Fruit fly (Drosophila melanogaster) whole organism, embryonic: ENCODE data around the gene CG11342.

Experiments
- Asciz ChIP-seq: fragments of 200-800 bp; sonication (Bioruptor generic); optimal IDR thresholded peaks from 2 replicates; lab custom pipeline; 2017; ENCODE audit warnings: missing biosample characterization, mild to moderate bottlenecking, missing genetic modification characterization, missing genetic modification reagents
- B-H1 ChIP-seq: fragments of 200-800 bp; sonication (Bioruptor generic); IDR thresholded peaks from 3 replicates; pipeline ENCODE4 v1.3.6; 2022; ENCODE audit warnings: missing biosample characterization, missing genetic modification characterization
- B-H2 ChIP-seq: fragments of 200-800 bp; sonication (Bioruptor generic); optimal IDR thresholded peaks from 2 replicates; lab custom pipeline; 2018; ENCODE audit warnings: missing biosample characterization, mild to moderate bottlenecking, missing genetic modification characterization
- CG11456 ChIP-seq: fragments of 200-800 bp; sonication (Bioruptor generic); IDR thresholded peaks from 3 replicates; pipeline ENCODE4 v1.3.6; 2022; ENCODE audit warnings: missing biosample characterization, missing genetic modification characterization
- CG12391 ChIP-seq: fragments of 200-800 bp; sonication (Bioruptor generic); optimal IDR thresholded peaks from 3 replicates; lab custom pipeline; 2018; ENCODE audit warnings: missing biosample characterization, mild to moderate bottlenecking, missing genetic modification characterization, moderate library complexity
- CG12744 ChIP-seq: fragments of 200-800 bp; sonication (Bioruptor generic); optimal IDR thresholded peaks from 2 replicates; lab custom pipeline; 2016; ENCODE audit warnings: missing biosample characterization, missing genetic modification characterization
- CG13296 ChIP-seq: fragments of 200-800 bp; sonication (Bioruptor generic); optimal IDR thresholded peaks from 3 replicates; lab custom pipeline; 2018; ENCODE audit warnings: missing biosample characterization, mild to moderate bottlenecking, missing genetic modification characterization
- CG1603 ChIP-seq: fragments of 200-800 bp; sonication (Bioruptor generic); optimal IDR thresholded peaks from 2 replicates; lab custom pipeline; 2019; ENCODE audit warnings: missing biosample characterization, mild to moderate bottlenecking, missing genetic modification characterization, moderate library complexity
- CG17612 ChIP-seq: fragments of 200-800 bp; sonication (Bioruptor generic); IDR thresholded peaks from 2 replicates; pipeline ENCODE4 v1.3.6; 2022; ENCODE audit warnings: missing biosample characterization, missing genetic modification characterization
- CG18262 ChIP-seq: fragments of 200-800 bp; optimal IDR thresholded peaks from 3 replicates; lab custom pipeline; 2019; ENCODE audit warnings: missing biosample characterization, mild to moderate bottlenecking, missing genetic modification characterization, moderate library complexity
- CG33213 ChIP-seq: fragments of 200-800 bp; sonication (Bioruptor generic); optimal IDR thresholded peaks from 3 replicates; lab custom pipeline; 2016; ENCODE audit warnings: missing biosample characterization, missing genetic modification characterization
- CG6254 ChIP-seq: fragments of 200-800 bp; sonication (Bioruptor generic); optimal IDR thresholded peaks from 3 replicates; lab custom pipeline; 2017; ENCODE audit warnings: mild to moderate bottlenecking, missing biosample characterization, missing genetic modification reagents, missing genetic modification characterization
- CG7556 ChIP-seq: fragments of 200-800 bp; sonication (Bioruptor generic); optimal IDR thresholded peaks from 2 replicates; lab custom pipeline; 2017; ENCODE audit warnings: missing biosample characterization, mild to moderate bottlenecking, missing genetic modification characterization
- CG8290 ChIP-seq, 3 experiments: fragments of 200-800 bp; sonication (Bioruptor generic); optimal IDR thresholded peaks; 2 replicates each; lab custom pipeline; 2016 to 2019; ENCODE audit warnings: missing biosample characterization in 3 of 3, missing genetic modification characterization in 3 of 3, mild to moderate bottlenecking in 2 of 3, moderate library complexity in 1 of 3
- Dad ChIP-seq: fragments of 200-800 bp; sonication (Bioruptor generic); optimal IDR thresholded peaks from 3 replicates; lab custom pipeline; 2016; ENCODE audit warnings: missing biosample characterization, missing genetic modification characterization
- Dp ChIP-seq: fragments of 200-800 bp; sonication (Bioruptor generic); optimal IDR thresholded peaks from 2 replicates; lab custom pipeline; 2018; ENCODE audit warnings: missing biosample characterization, mild to moderate bottlenecking, missing genetic modification characterization, moderate library complexity
- Hand ChIP-seq: fragments of 200-800 bp; sonication (Bioruptor generic); optimal IDR thresholded peaks from 2 replicates; lab custom pipeline; 2017; ENCODE audit warnings: mild to moderate bottlenecking, missing biosample characterization, missing genetic modification reagents, missing genetic modification characterization
- Max ChIP-seq: fragments of 200-800 bp; sonication (Bioruptor generic); optimal IDR thresholded peaks from 2 replicates; lab custom pipeline; 2016; ENCODE audit warnings: missing biosample characterization, mild to moderate bottlenecking, missing genetic modification characterization
- Med ChIP-seq: fragments of 200-800 bp; sonication (Bioruptor generic); peaks from one replicate; lab custom pipeline; 2016; ENCODE audit warnings: missing biosample characterization, missing genetic modification characterization, mild to moderate bottlenecking, inconsistent platforms, moderate library complexity
- Pdp1 ChIP-seq, 2 experiments: fragments of 200-800 bp; sonication (Bioruptor generic); optimal IDR thresholded peaks; 3 replicates each; lab custom pipeline; 2016; ENCODE audit warnings: missing biosample characterization in 2 of 2, missing genetic modification characterization in 2 of 2, mild to moderate bottlenecking in 1 of 2, moderate library complexity in 1 of 2
- Rfx ChIP-seq: fragments of 200-800 bp; sonication (Bioruptor generic); IDR thresholded peaks from 2 replicates; pipeline ENCODE4 v1.3.6; 2022; ENCODE audit warnings: missing biosample characterization, missing genetic modification characterization
- Sox102F ChIP-seq: fragments of 200-800 bp; sonication (Bioruptor generic); optimal IDR thresholded peaks from 2 replicates; lab custom pipeline; 2018; ENCODE audit warnings: missing biosample characterization, mild to moderate bottlenecking, missing genetic modification characterization, moderate library complexity
- Ssrp ChIP-seq: fragments of 200-800 bp; sonication (Bioruptor generic); optimal IDR thresholded peaks from 2 replicates; lab custom pipeline; 2018; ENCODE audit warnings: missing biosample characterization, mild to moderate bottlenecking, missing genetic modification characterization, moderate library complexity
- Stat92E ChIP-seq, 3 experiments: fragments of >200 bp in 2 of 3; fragments of 200-800 bp in 1 of 3; sonication (Bioruptor generic) in 1 of 3; optimal IDR thresholded peaks; 2 replicates each; lab custom pipeline; 2017 to 2019; ENCODE audit warnings: missing biosample characterization in 3 of 3, missing genetic modification characterization in 3 of 3, mild to moderate bottlenecking in 1 of 3, moderate library complexity in 1 of 3
- Trl ChIP-seq, 3 experiments: fragments of >200 bp in 2 of 3; fragments of 200-800 bp in 1 of 3; sonication (Bioruptor generic) in 1 of 3; optimal IDR thresholded peaks; 2 replicates in 1 of 3; 3 replicates in 2 of 3; lab custom pipeline; 2016 to 2017; ENCODE audit warnings: missing biosample characterization in 1 of 3, missing genetic modification characterization in 1 of 3
- abd-A ChIP-seq: fragments of 200-800 bp; sonication (Bioruptor generic); optimal IDR thresholded peaks from 3 replicates; lab custom pipeline; 2019; ENCODE audit warnings: missing biosample characterization, mild to moderate bottlenecking, missing genetic modification characterization, moderate library complexity
- chinmo ChIP-seq: fragments of 200-800 bp; sonication (Bioruptor generic); IDR thresholded peaks from 4 replicates; pipeline ENCODE4 v1.3.6; 2022; ENCODE audit warnings: missing biosample characterization, missing genetic modification characterization; ENCODE audit not compliant: partially characterized antibody
- eve ChIP-seq, 2 experiments: fragments of >200 bp; optimal IDR thresholded peaks; 2 replicates each; lab custom pipeline; 2017; ENCODE audit warnings: missing biosample characterization in 2 of 2, missing genetic modification characterization in 2 of 2
- ewg ChIP-seq: fragments of 200-800 bp; sonication (Bioruptor generic); optimal IDR thresholded peaks from 3 replicates; lab custom pipeline; 2017; ENCODE audit warnings: mild to moderate bottlenecking, missing biosample characterization, missing genetic modification reagents, missing genetic modification characterization
- jigr1 ChIP-seq: fragments of 200-800 bp; sonication (Bioruptor generic); IDR thresholded peaks from 3 replicates; pipeline ENCODE4 v1.3.6; 2022; ENCODE audit warnings: missing biosample characterization, missing genetic modification characterization
- lov ChIP-seq, 2 experiments: fragments of 200-800 bp in 1 of 2; fragments of >200 bp in 1 of 2; sonication (Bioruptor generic) in 1 of 2; IDR thresholded peaks in 1 of 2; optimal IDR thresholded peaks in 1 of 2; 2 replicates in 1 of 2; 3 replicates in 1 of 2; pipeline versions ENCODE4 v1.3.6 to Lab custom; 2017 to 2022; ENCODE audit warnings: missing biosample characterization in 1 of 2, missing genetic modification characterization in 1 of 2
- nau ChIP-seq: fragments of 200-800 bp; sonication (Bioruptor generic); optimal IDR thresholded peaks from 3 replicates; lab custom pipeline; 2017; ENCODE audit warnings: missing biosample characterization, mild to moderate bottlenecking, missing genetic modification characterization, missing genetic modification reagents
- oc ChIP-seq: fragments of 200-800 bp; sonication (Bioruptor generic); optimal IDR thresholded peaks from 2 replicates; lab custom pipeline; 2018; ENCODE audit warnings: missing biosample characterization, mild to moderate bottlenecking, missing genetic modification characterization, moderate library complexity
- onecut ChIP-seq: fragments of 200-800 bp; sonication (Bioruptor generic); IDR thresholded peaks from 2 replicates; pipeline ENCODE4 v1.3.6; 2022; ENCODE audit warnings: missing biosample characterization, missing genetic modification characterization
- pros ChIP-seq: fragments of 200-800 bp; sonication (Bioruptor generic); optimal IDR thresholded peaks from 3 replicates; lab custom pipeline; 2019; ENCODE audit warnings: missing biosample characterization, mild to moderate bottlenecking, missing genetic modification characterization, moderate library complexity
- sc ChIP-seq, 3 experiments: fragments of >200 bp in 2 of 3; fragments of 200-800 bp in 1 of 3; sonication (Bioruptor generic) in 1 of 3; optimal IDR thresholded peaks; 2 replicates in 2 of 3; 3 replicates in 1 of 3; lab custom pipeline; 2017; ENCODE audit warnings: mild to moderate bottlenecking in 1 of 3, missing biosample characterization in 1 of 3, missing genetic modification characterization in 1 of 3, missing genetic modification reagents in 1 of 3
- slbo ChIP-seq: fragments of 200-800 bp; sonication (Bioruptor generic); IDR thresholded peaks from 2 replicates; pipeline ENCODE4 v1.3.6; 2022; ENCODE audit warnings: missing biosample characterization, missing genetic modification characterization
- sqz ChIP-seq: fragments of 200-800 bp; sonication (Bioruptor generic); optimal IDR thresholded peaks from 3 replicates; lab custom pipeline; 2018; ENCODE audit warnings: missing biosample characterization, mild to moderate bottlenecking, missing genetic modification characterization
- sug ChIP-seq: fragments of 200-800 bp; optimal IDR thresholded peaks from 2 replicates; lab custom pipeline; 2019; ENCODE audit warnings: missing biosample characterization, mild to moderate bottlenecking, missing genetic modification characterization, moderate library complexity
- z ChIP-seq: fragments of 200-800 bp; sonication (Bioruptor generic); IDR thresholded peaks from 3 replicates; pipeline ENCODE4 v1.3.6; 2022; ENCODE audit warnings: missing biosample characterization, missing genetic modification characterization
- zen ChIP-seq: fragments of 200-800 bp; sonication (Bioruptor generic); optimal IDR thresholded peaks from 3 replicates; lab custom pipeline; 2018; ENCODE audit warnings: missing biosample characterization, mild to moderate bottlenecking, missing genetic modification characterization, moderate library complexity

The CG11342 gene

dm6 chr3L:4411025-4411873 is 44.0 kb upstream of the CG11342 start (continued):
- TF ChIP-seq CG18262: no peak
- peak; percentile 13 for TF ChIP-seq Sox102F (GFP tag; lab: Kevin White, UChicago)
- no peak for TF ChIP-seq z
- no peak for TF ChIP-seq CG33213 (GFP tag; lab: Kevin White, UChicago)
- TF ChIP-seq Dp: no peak
- no peak for TF ChIP-seq CG13296
- no peak for TF ChIP-seq CG1603
- TF ChIP-seq sug (tag; lab: Kevin White, UChicago): no peak
- no peak for TF ChIP-seq Ssrp
- TF ChIP-seq B-H1 (GFP tag; lab: Robert Waterston, UW): no peak
- TF ChIP-seq Dad (GFP tag; lab: Kevin White, UChicago): no peak
- TF ChIP-seq B-H2 (GFP tag; lab: Kevin White, UChicago): no peak
- peak; percentile 3 for TF ChIP-seq oc
- TF ChIP-seq, all 482 proteins: peak for 25

- TF ChIP-seq CG8290 (GFP tag; optimal IDR thresholded peaks at IDR 0.05; lab: Kevin White, UChicago) (peak; percentile 98), CG8290 (tag; optimal IDR thresholded peaks at IDR 0.05; lab: Kevin White, UChicago) (peak; percentile 48 to 96), abd-A (peak; percentile 63), lov (optimal IDR thresholded peaks at IDR 0.05; lab: Kevin White, UChicago) (no peak), lov (GFP tag; IDR thresholded peaks at IDR 0.05; lab: Robert Waterston, UW) (no peak), Dad (GFP tag; lab: Kevin White, UChicago) (no peak), onecut (GFP tag; lab: Robert Waterston, UW) (peak; percentile 36), jigr1 (no peak), zen (tag; lab: Kevin White, UChicago) (peak; percentile 40), chinmo (GFP tag; lab: Robert Waterston, UW) (peak; percentile 48; the same call in 1 of the 4 replicates), Stat92E (GFP tag; optimal IDR thresholded peaks at IDR 0.05; lab: Kevin White, UChicago) (no peak), Hand (GFP tag; lab: Kevin White, UChicago) (peak; percentile 1), CG17612 (GFP tag; lab: Robert Waterston, UW) (peak; percentile 99), CG6254 (peak; percentile 24), ewg (GFP tag; lab: Kevin White, UChicago) (peak; percentile 63), eve (GFP tag; optimal IDR thresholded peaks at IDR 0.05; lab: Kevin White, UChicago) (peak in 1 of 2 experiments; percentile 26), Trl (optimal IDR thresholded peaks at IDR 0.05; lab: Kevin White, UChicago) (peak; percentile 55 to 69), Trl (GFP tag; optimal IDR thresholded peaks at IDR 0.05; lab: Kevin White, UChicago) (no peak)
These were observed 42.8 kb upstream of the CG11342 start for dm6 chr3L:4409898-4410629.

dm6 chr3L:4409134-4409897 is 42.1 kb upstream of the CG11342 start:
- TF ChIP-seq nau (GFP tag; lab: Kevin White, UChicago) (no peak), sqz (GFP tag; lab: Kevin White, UChicago) (peak; percentile 46), CG7556 (no peak), Med (GFP tag; lab: Kevin White, UChicago) (peak; percentile 6), Max (GFP tag; lab: Kevin White, UChicago) (no peak), CG12391 (no peak), Asciz (GFP tag; lab: Kevin White, UChicago) (no peak), slbo (GFP tag; lab: Robert Waterston, UW) (no peak), Pdp1 (GFP tag; optimal IDR thresholded peaks at IDR 0.05; lab: Kevin White, UChicago) (peak in 1 of 2 experiments; percentile 74), Rfx (0 out of 2 replicates have a peak, but pooled peaks have one; percentile 12), CG11456 (no peak), CG12744 (GFP tag; lab: Kevin White, UChicago) (no peak), pros (GFP tag; lab: Kevin White, UChicago) (peak; percentile 48), sc (optimal IDR thresholded peaks at IDR 0.05; lab: Kevin White, UChicago) (no peak), sc (GFP tag; optimal IDR thresholded peaks at IDR 0.05; lab: Kevin White, UChicago) (no peak)
